Worm (Caenorhabditis elegans) whole organism, L1 larva: ENCODE measurements around the gene Y49E10.27.

Source experiments
- fos-1 ChIP-seq: fragments of 150-350 bp; optimal IDR thresholded peaks from 2 replicates; lab custom pipeline; 2014; ENCODE audit warnings: missing biosample characterization, missing genetic modification characterization
- nhr-20 ChIP-seq: sonication (generic microtip); optimal IDR thresholded peaks from 2 replicates; lab custom pipeline; 2016; ENCODE audit warnings: mild to moderate bottlenecking, missing genetic modification characterization, missing compliant biosample characterization
- sup-37 ChIP-seq: fragments of 200-800 bp; sonication (Bioruptor generic); optimal IDR thresholded peaks from 2 replicates; lab custom pipeline; 2018; ENCODE audit warnings: mild to moderate bottlenecking, missing genetic modification characterization, missing compliant biosample characterization

- TF ChIP-seq nhr-20 (tag; lab: Kevin White, UChicago) (no peak), fos-1 (no peak), sup-37 (GFP tag; lab: Kevin White, UChicago) (no peak)
Measured at ce11 chrIII:12472497-12472896, 38.3 kb downstream of the Y49E10.27 start, which contains the start of gene cccp-1.
